Worm (Caenorhabditis elegans): Measurements from ENCODE around the gene C15C8.8.

- no peak for TF ChIP-seq pbrm-1 (GFP tag; IDR thresholded peaks at IDR 0.05)
- no peak for TF ChIP-seq hmg-1.2 (GFP tag; IDR thresholded peaks at IDR 0.05)
- TF ChIP-seq F57A8.1 (GFP tag; optimal IDR thresholded peaks at IDR 0.05): no peak
- TF ChIP-seq let-607 (tag; optimal IDR thresholded peaks at IDR 0.05): no peak
- TF ChIP-seq ceh-58 (GFP tag; IDR thresholded peaks at IDR 0.05): no peak
- TF ChIP-seq attf-3 (GFP tag; conservative IDR thresholded peaks at IDR 0.05): no peak
- no peak for TF ChIP-seq K12H6.12 (tag; optimal IDR thresholded peaks at IDR 0.05)
- TF ChIP-seq rpc-1 (optimal IDR thresholded peaks at IDR 0.05): no peak
- no peak for TF ChIP-seq rpc-1 (tag; optimal IDR thresholded peaks at IDR 0.05)
These were observed 45.8 kb downstream of the C15C8.8 start for ce11 chrV:12706511-12706910.

Measured in whole organism, young adult.